Fruit fly (Drosophila melanogaster): ENCODE data around the gene CG6885.

Gene CG6885

dm6 chr3L:18756293-18756887 lies 12.1 kb downstream of the CG6885 start (continued):
- TF ChIP-seq Sp1 (GFP tag; optimal IDR thresholded peaks at IDR 0.05), result peak; percentile 64
- no peak for TF ChIP-seq Jra (GFP tag; optimal IDR thresholded peaks at IDR 0.05)
- no peak for TF ChIP-seq pan (optimal IDR thresholded peaks at IDR 0.05)
- TF ChIP-seq sage (GFP tag; optimal IDR thresholded peaks at IDR 0.05), result no peak
- no peak for TF ChIP-seq dl (GFP tag; optimal IDR thresholded peaks at IDR 0.05; ENCODE audit: insufficient read depth in 1 of 2, partially characterized antibody in 2 of 2)

DNA sequence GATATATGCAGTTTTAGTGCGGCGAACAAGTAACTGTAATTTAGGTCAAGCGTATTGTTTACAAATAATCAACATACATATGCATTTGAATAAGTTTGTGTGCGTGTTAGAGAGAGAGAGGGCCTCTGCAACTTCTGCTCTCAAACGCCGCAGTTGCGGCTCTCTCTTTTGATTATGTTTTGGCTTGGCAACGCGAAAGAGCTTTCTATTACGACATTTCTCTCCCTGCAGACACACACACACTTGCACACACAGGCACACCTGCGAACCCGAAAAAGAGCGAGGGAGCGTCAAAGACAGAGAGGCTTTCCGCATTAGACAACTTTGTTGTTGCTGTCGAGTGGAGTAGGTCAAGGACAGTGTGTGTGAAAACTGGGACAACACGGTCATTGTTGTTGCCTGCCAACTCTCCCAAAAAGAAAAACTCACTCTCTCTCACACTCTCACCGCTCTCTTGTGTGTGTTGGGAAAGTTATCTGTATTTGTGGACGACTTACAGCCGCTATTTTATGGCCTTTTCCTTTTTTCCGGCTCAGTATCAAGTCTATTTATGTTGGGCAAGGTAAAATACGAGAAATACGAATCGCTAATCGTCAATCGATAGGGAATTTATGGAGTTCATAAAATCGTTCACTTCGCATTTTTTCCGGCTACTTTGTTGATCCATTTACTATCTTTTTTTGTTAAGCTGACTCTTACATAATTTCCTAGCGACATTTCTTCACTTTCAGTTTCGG lies 13.0 kb downstream of the CG6885 start:
- TF ChIP-seq foxo (GFP tag; optimal IDR thresholded peaks at IDR 0.05) (no peak), Dif (GFP tag; optimal IDR thresholded peaks at IDR 0.05; ENCODE audit: partially characterized antibody) (peak; percentile 6), dl (GFP tag; optimal IDR thresholded peaks at IDR 0.05; ENCODE audit: insufficient read depth in 1 of 2, partially characterized antibody in 2 of 2) (peak in 1 of 2 experiments; percentile 60)

- TF ChIP-seq Dif (GFP tag; optimal IDR thresholded peaks at IDR 0.05; ENCODE audit: partially characterized antibody) (no peak), tai (GFP tag; optimal IDR thresholded peaks at IDR 0.05) (no peak), sage (GFP tag; optimal IDR thresholded peaks at IDR 0.05) (no peak), Dfd (GFP tag; optimal IDR thresholded peaks at IDR 0.05) (peak; percentile 8), ey (GFP tag; optimal IDR thresholded peaks at IDR 0.05) (no peak), brk (GFP tag; optimal IDR thresholded peaks at IDR 0.05) (no peak), Hnf4 (GFP tag; optimal IDR thresholded peaks at IDR 0.05) (no peak), Rel (GFP tag; optimal IDR thresholded peaks at IDR 0.05) (no peak), Rel (tag; optimal IDR thresholded peaks at IDR 0.05) (peak; percentile 42), woc (GFP tag; optimal IDR thresholded peaks at IDR 0.05) (no peak), h (GFP tag; optimal IDR thresholded peaks at IDR 0.05) (peak; percentile 63), Vsx2 (GFP tag; optimal IDR thresholded peaks at IDR 0.05; ENCODE audit: partially characterized antibody) (no peak), rgr (GFP tag; optimal IDR thresholded peaks at IDR 0.05) (peak; percentile 30), Mio (GFP tag; optimal IDR thresholded peaks at IDR 0.05) (no peak), Sp1 (GFP tag; optimal IDR thresholded peaks at IDR 0.05) (peak; percentile 13), foxo (GFP tag; optimal IDR thresholded peaks at IDR 0.05) (peak in 1 of 2 experiments; percentile 52), fru (GFP tag; optimal IDR thresholded peaks at IDR 0.05) (peak; percentile 34), dmrt93B (GFP tag; optimal IDR thresholded peaks at IDR 0.05) (no peak), Jra (GFP tag; optimal IDR thresholded peaks at IDR 0.05) (peak; percentile 55), CrebA (GFP tag; optimal IDR thresholded peaks at IDR 0.05; ENCODE audit: borderline replicate concordance) (peak; percentile 83), CG9705 (GFP tag; optimal IDR thresholded peaks at IDR 0.05) (no peak), Hr78 (GFP tag; optimal IDR thresholded peaks at IDR 0.05) (peak; percentile 78), Abd-B (GFP tag; optimal IDR thresholded peaks at IDR 0.05) (peak; percentile 77), dl (GFP tag; optimal IDR thresholded peaks at IDR 0.05; ENCODE audit: insufficient read depth in 1 of 2, partially characterized antibody in 2 of 2) (peak in 1 of 2 experiments; percentile 28), psq (GFP tag; optimal IDR thresholded peaks at IDR 0.05) (peak; percentile 74), Hr83 (GFP tag; optimal IDR thresholded peaks at IDR 0.05; ENCODE audit: poor library complexity, severe bottlenecking) (peak; percentile 51), Myc (optimal IDR thresholded peaks at IDR 0.05) (no peak), N (GFP tag; optimal IDR thresholded peaks at IDR 0.05) (peak; percentile 99), dsf (GFP tag; optimal IDR thresholded peaks at IDR 0.05; ENCODE audit: borderline replicate concordance) (no peak)
Observed at dm6 chr3L:18758894-18759569, 14.7 kb downstream of the CG6885 start.

DNA sequence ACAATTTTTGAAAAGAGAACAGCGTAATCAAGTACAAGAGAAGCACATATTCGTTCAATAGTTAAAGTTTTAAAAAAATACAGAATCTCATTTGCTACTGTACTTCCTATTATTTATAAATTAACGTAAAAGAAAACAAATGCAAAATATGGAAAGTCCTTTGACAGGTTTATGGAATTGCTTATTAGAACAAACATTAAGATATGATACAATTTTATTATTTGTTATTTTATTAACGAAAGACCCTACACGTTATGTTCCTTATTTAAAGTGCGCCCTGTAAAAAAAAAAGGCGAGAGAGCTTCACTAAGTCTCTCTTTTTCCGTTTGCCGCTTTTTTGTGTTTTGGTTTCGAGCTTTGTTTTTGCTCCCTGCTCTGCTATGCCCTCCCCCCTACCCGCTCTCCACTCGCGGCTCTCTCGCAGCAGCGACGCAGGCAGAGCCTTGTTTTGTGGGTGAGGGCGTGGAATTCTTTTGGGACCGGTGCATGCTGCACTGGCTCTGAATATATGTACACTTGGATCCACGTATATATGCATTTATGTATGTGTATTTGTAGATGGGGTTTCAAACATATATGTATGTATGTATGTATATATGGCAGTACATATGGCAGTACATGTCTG lies 16.2 kb downstream of the CG6885 start:
- TF ChIP-seq fru (GFP tag; optimal IDR thresholded peaks at IDR 0.05) (no peak), Dif (GFP tag; optimal IDR thresholded peaks at IDR 0.05; ENCODE audit: partially characterized antibody) (peak; percentile 43), jim (GFP tag; optimal IDR thresholded peaks at IDR 0.05) (peak; percentile 10), Sp1 (GFP tag; optimal IDR thresholded peaks at IDR 0.05) (no peak), Hr78 (GFP tag; optimal IDR thresholded peaks at IDR 0.05) (no peak), Rel (GFP tag; optimal IDR thresholded peaks at IDR 0.05) (no peak), Rel (tag; optimal IDR thresholded peaks at IDR 0.05) (no peak), Myc (optimal IDR thresholded peaks at IDR 0.05) (no peak), GATAd (GFP tag; optimal IDR thresholded peaks at IDR 0.05) (no peak), dl (GFP tag; optimal IDR thresholded peaks at IDR 0.05; ENCODE audit: insufficient read depth in 1 of 2, partially characterized antibody in 2 of 2) (peak in 1 of 2 experiments; percentile 38)
